Worm (Caenorhabditis elegans) whole organism, early embryonic: ENCODE data around the gene idpb-3.

Experiments used
- B0310.2 ChIP-seq: sonication (generic microtip); optimal IDR thresholded peaks from 2 replicates; lab custom pipeline; 2016; ENCODE audit warnings: mild to moderate bottlenecking, missing genetic modification characterization, missing compliant biosample characterization
- F13C5.2 ChIP-seq: sonication (generic microtip); optimal IDR thresholded peaks from 2 replicates; lab custom pipeline; 2017; ENCODE audit warnings: mild to moderate bottlenecking, missing genetic modification characterization, inconsistent platforms, missing compliant biosample characterization
- aly-1 ChIP-seq: sonication (generic microtip); optimal IDR thresholded peaks from 2 replicates; lab custom pipeline; 2016; ENCODE audit warnings: missing genetic modification characterization, missing compliant biosample characterization
- ama-1 ChIP-seq: fragments of 150-350 bp; optimal IDR thresholded peaks from 2 replicates; lab custom pipeline; 2014
- ceh-13 ChIP-seq: fragments of 200-800 bp; sonication (Bioruptor generic); optimal IDR thresholded peaks from 2 replicates; lab custom pipeline; 2018; ENCODE audit warnings: mild to moderate bottlenecking, missing genetic modification characterization, missing compliant biosample characterization
- ceh-36 ChIP-seq: sonication (generic microtip); optimal IDR thresholded peaks from 2 replicates; lab custom pipeline; 2016; ENCODE audit warnings: missing genetic modification characterization, inconsistent platforms, missing compliant biosample characterization
- ets-7 ChIP-seq: sonication (generic microtip); optimal IDR thresholded peaks from 2 replicates; lab custom pipeline; 2016; ENCODE audit warnings: missing genotype, missing genetic modification characterization, missing compliant biosample characterization
- flt-1 ChIP-seq: fragments of 200-800 bp; sonication (Bioruptor generic); IDR thresholded peaks from 2 replicates; pipeline ENCODE4 v1.3.6; 2022; ENCODE audit warnings: missing genetic modification characterization, missing compliant biosample characterization
- hmbx-1 ChIP-seq: sonication (generic microtip); optimal IDR thresholded peaks from 2 replicates; lab custom pipeline; 2016; ENCODE audit warnings: mild to moderate bottlenecking, missing genetic modification characterization, missing compliant biosample characterization
- hmg-4 ChIP-seq: fragments of 200-800 bp; sonication (Bioruptor generic); optimal IDR thresholded peaks from 2 replicates; lab custom pipeline; 2018; ENCODE audit warnings: mild to moderate bottlenecking, missing genetic modification characterization, missing compliant biosample characterization
- hnd-1 ChIP-seq: sonication (generic microtip); optimal IDR thresholded peaks from 2 replicates; lab custom pipeline; 2016; ENCODE audit warnings: missing genetic modification characterization, missing compliant biosample characterization
- pes-1 ChIP-seq: fragments of 200-800 bp; sonication (Bioruptor generic); IDR thresholded peaks from 2 replicates; pipeline ENCODE4 v1.3.6; 2022; ENCODE audit warnings: missing genetic modification reagents, missing genetic modification characterization, missing compliant biosample characterization
- scrt-1 ChIP-seq: fragments of 200-800 bp; sonication (Bioruptor generic); IDR thresholded peaks from 2 replicates; pipeline ENCODE4 v1.3.6; 2022; ENCODE audit warnings: missing genetic modification characterization, missing compliant biosample characterization
- sea-1 ChIP-seq: fragments of 200-800 bp; sonication (Bioruptor generic); conservative IDR thresholded peaks from 2 replicates; pipeline ENCODE4 v1.3.6; 2022; ENCODE audit warnings: missing genetic modification characterization, missing compliant biosample characterization
- tbx-11 ChIP-seq: fragments of 200-800 bp; sonication (Bioruptor generic); IDR thresholded peaks from 2 replicates; pipeline ENCODE4 v1.3.6; 2022; ENCODE audit warnings: missing genetic modification characterization, missing compliant biosample characterization
- tbx-37 ChIP-seq: fragments of 200-800 bp; sonication (Bioruptor generic); conservative IDR thresholded peaks from 2 replicates; pipeline ENCODE4 v1.3.6; 2022; ENCODE audit warnings: missing genetic modification reagents, missing genetic modification characterization, missing compliant biosample characterization
- tra-4 ChIP-seq: sonication (generic microtip); optimal IDR thresholded peaks from 2 replicates; lab custom pipeline; 2017; ENCODE audit warnings: missing genetic modification characterization, missing compliant biosample characterization

The idpb-3 gene

ce11 chrII:5085450-5085849, 16.2 kb downstream of the idpb-3 start, which contains the start of gene txt-9:
TSS of gene txt-9 (plus strand) at chrII:5085785.
- TF ChIP-seq tbx-37 (GFP tag; lab: Robert Waterston, UW), result no peak
- TF ChIP-seq ceh-13 (GFP tag; lab: Kevin White, UChicago), result no peak
- no peak for TF ChIP-seq pes-1 (GFP tag; lab: Robert Waterston, UW)
- no peak for TF ChIP-seq hmg-4 (GFP tag; lab: Kevin White, UChicago)
- no peak for TF ChIP-seq hmbx-1 (tag; lab: Kevin White, UChicago)
- TF ChIP-seq flt-1 (GFP tag; lab: Robert Waterston, UW), result no peak
- TF ChIP-seq ets-7 (tag; lab: Kevin White, UChicago), result no peak
- no peak for TF ChIP-seq aly-1
- TF ChIP-seq hnd-1 (tag; lab: Kevin White, UChicago), result no peak
- TF ChIP-seq scrt-1 (GFP tag; lab: Robert Waterston, UW), result no peak

ce11 chrII:5084225-5084624, 17.4 kb downstream of the idpb-3 start:
- TF ChIP-seq sea-1 (GFP tag; lab: Robert Waterston, UW) (no peak), hmbx-1 (tag; lab: Kevin White, UChicago) (no peak), scrt-1 (GFP tag; lab: Robert Waterston, UW) (no peak), ceh-36 (tag; lab: Kevin White, UChicago) (no peak), hnd-1 (tag; lab: Kevin White, UChicago) (no peak), F13C5.2 (tag; lab: Kevin White, UChicago) (no peak), hmg-4 (GFP tag; lab: Kevin White, UChicago) (no peak), tbx-11 (GFP tag; lab: Robert Waterston, UW) (no peak)

- no peak for TF ChIP-seq aly-1
Measured at ce11 chrII:5083341-5083740, 18.3 kb downstream of the idpb-3 start, which contains the start of gene C04G6.4. TSS of gene C04G6.4 (minus strand) at chrII:5083441.

DNA sequence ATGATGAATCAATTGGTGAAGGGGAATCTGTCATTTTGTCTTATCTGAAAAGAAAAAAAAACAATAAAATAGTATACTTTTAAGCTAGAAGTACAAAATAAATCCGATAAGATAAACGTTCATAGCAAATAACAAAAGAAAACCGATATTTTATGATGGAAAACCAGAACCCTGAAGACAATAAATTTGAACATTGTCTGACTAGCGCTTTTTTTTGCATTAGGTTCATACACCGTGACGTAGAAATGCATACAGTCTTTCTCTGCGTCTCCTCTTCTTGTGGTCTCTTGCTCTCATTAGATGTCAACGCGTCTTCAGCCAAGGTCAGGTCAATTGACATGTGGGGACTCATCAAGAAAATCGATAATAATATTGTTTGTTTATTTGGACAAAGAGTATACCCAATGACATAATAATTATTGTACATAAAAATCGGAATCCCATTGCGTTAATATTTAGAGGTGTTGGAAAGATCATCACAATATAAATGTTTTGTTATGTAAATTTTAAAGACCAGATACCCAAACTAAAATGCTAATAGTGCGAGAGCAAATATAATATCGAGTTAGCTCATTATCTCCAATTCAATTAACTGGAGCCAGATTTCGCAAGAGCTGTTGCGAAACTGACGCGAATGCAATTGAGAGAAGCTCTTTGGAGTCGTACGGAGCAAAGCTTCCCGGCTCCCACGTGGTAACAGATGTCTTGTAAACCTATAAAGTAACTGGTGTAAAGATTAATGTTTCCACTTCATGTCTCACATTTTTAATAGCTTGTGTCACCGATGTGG, 20.3 kb downstream of the idpb-3 start, which contains the start of gene dsh-2:
Gene dsh-2 (minus strand): TSS at position 51 of the 790 bp plus-strand sequence.
- TF ChIP-seq B0310.2 (tag; lab: Kevin White, UChicago), result no peak
- no peak for TF ChIP-seq aly-1
- no peak for TF ChIP-seq F13C5.2 (tag; lab: Kevin White, UChicago)
- TF ChIP-seq pes-1 (GFP tag; lab: Robert Waterston, UW), result no peak

- TF ChIP-seq ceh-13 (GFP tag; lab: Kevin White, UChicago) (no peak), aly-1 (no peak), hmbx-1 (tag; lab: Kevin White, UChicago) (no peak), tbx-11 (GFP tag; lab: Robert Waterston, UW) (no peak), hnd-1 (tag; lab: Kevin White, UChicago) (no peak), B0310.2 (tag; lab: Kevin White, UChicago) (no peak), ceh-36 (tag; lab: Kevin White, UChicago) (no peak), sea-1 (GFP tag; lab: Robert Waterston, UW) (no peak), ama-1 (lab: Kevin White, UChicago) (no peak), F13C5.2 (tag; lab: Kevin White, UChicago) (no peak), scrt-1 (GFP tag; lab: Robert Waterston, UW) (no peak), hmg-4 (GFP tag; lab: Kevin White, UChicago) (no peak), tra-4 (tag; lab: Kevin White, UChicago) (no peak), flt-1 (GFP tag; lab: Robert Waterston, UW) (no peak), ets-7 (tag; lab: Kevin White, UChicago) (no peak)
Measured at ce11 chrII:5071265-5071664, 30.3 kb downstream of the idpb-3 start, which contains the start of gene C27A2.7. TSS of gene C27A2.7 (minus strand) at chrII:5071365.

- no peak for TF ChIP-seq ama-1 (lab: Kevin White, UChicago)
- TF ChIP-seq F13C5.2 (tag; lab: Kevin White, UChicago), result no peak
- no peak for TF ChIP-seq scrt-1 (GFP tag; lab: Robert Waterston, UW)
- TF ChIP-seq ceh-36 (tag; lab: Kevin White, UChicago), result no peak
- no peak for TF ChIP-seq aly-1
- no peak for TF ChIP-seq hmbx-1 (tag; lab: Kevin White, UChicago)
- TF ChIP-seq ceh-13 (GFP tag; lab: Kevin White, UChicago), result no peak
- no peak for TF ChIP-seq tra-4 (tag; lab: Kevin White, UChicago)
- TF ChIP-seq hnd-1 (tag; lab: Kevin White, UChicago), result no peak
- TF ChIP-seq pes-1 (GFP tag; lab: Robert Waterston, UW), result no peak
- no peak for TF ChIP-seq hmg-4 (GFP tag; lab: Kevin White, UChicago)
- no peak for TF ChIP-seq tbx-37 (GFP tag; lab: Robert Waterston, UW)
- no peak for TF ChIP-seq tbx-11 (GFP tag; lab: Robert Waterston, UW)
- no peak for TF ChIP-seq flt-1 (GFP tag; lab: Robert Waterston, UW)
- TF ChIP-seq B0310.2 (tag; lab: Kevin White, UChicago), result no peak
- no peak for TF ChIP-seq sea-1 (GFP tag; lab: Robert Waterston, UW)
Measured at ce11 chrII:5069525-5069924, 32.1 kb downstream of the idpb-3 start, which contains the start of gene idpb-2. TSS of gene idpb-2 (minus strand) at chrII:5069625.

DNA sequence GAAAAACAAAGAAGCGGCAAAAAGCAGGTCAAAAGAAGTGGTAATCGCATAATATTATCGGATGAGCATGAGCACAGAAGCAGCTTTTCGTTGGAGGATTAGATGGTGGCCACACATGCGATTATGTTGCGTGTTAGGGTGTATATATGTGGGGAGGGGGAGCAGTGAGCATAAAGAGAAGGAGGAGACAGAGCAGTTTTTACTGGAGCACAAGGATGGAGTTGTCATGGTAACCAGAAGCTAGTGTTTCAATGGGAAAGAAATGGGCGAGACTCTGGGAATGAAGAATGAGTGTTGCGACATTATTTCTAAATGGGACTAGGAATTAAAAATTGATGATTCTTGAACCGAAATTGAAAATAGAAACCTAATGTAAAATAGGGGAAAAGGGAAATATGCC, 33.7 kb downstream of the idpb-3 start, which contains the start of gene C27A2.8:
Gene C27A2.8 (minus strand): TSS at position 117 of the 400 bp plus-strand sequence.
- TF ChIP-seq aly-1 (peak; percentile 10), hmg-4 (GFP tag; lab: Kevin White, UChicago) (no peak)
